Worm (Caenorhabditis elegans): ENCODE data around the gene rme-1.

Gene rme-1

DNA sequence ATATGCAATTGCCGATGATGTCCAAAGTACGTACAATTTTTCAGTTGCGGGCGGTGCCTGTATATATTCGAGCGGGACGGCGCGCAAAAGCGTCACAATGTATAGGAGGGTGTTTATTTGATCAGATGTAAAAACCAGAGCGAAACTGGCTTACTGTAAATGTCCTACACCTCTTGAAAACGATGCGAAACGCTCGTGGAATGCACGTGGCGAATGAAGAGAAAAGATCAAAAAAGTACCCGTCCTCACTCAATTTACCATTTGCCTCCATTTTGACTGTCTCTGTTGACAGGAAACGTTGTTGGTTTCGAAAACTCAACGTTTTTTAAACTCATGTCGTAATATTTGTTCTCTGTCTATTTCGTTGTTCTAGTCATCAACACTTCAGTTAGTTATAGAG is 32.0 kb downstream of the rme-1 start (continued):
- TF ChIP-seq lin-39 (tag; optimal IDR thresholded peaks at IDR 0.05) = no peak

DNA sequence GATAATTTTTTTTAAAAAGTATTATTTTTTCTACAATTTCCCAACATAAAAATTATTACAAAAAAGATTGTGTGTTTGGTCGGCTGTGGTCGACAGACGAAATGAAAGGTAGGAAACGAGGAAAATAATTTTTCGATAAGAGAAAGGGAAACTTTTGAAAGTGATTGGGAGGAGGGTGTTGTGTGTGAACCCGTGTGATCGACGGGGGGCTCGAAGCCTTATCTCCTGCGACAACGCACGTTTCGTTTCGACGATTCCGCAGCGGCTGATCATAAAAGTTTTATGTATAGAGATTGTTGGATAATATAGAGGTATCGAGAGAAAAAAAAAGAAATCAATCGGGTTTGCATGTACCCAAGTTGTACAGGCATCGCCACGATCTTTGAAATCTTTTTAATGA is 34.6 kb downstream of the rme-1 start:
- TF ChIP-seq crh-2 (tag; optimal IDR thresholded peaks at IDR 0.05) = peak; percentile 24
- TF ChIP-seq dmd-4 (tag; optimal IDR thresholded peaks at IDR 0.05) = no peak
- TF ChIP-seq egl-27 (tag; optimal IDR thresholded peaks at IDR 0.05) = peak; percentile 1
- TF ChIP-seq unc-55 (GFP tag; optimal IDR thresholded peaks at IDR 0.05) = no peak
- TF ChIP-seq gmeb-1 (tag; optimal IDR thresholded peaks at IDR 0.05) = peak; percentile 13
- TF ChIP-seq nhr-23 (tag; optimal IDR thresholded peaks at IDR 0.05) = no peak
- TF ChIP-seq peb-1 (tag; optimal IDR thresholded peaks at IDR 0.05) = no peak
- TF ChIP-seq ceh-82 (tag; optimal IDR thresholded peaks at IDR 0.05) = no peak
- no peak for TF ChIP-seq mab-5 (tag; optimal IDR thresholded peaks at IDR 0.05)
- peak; percentile 64 for TF ChIP-seq fos-1 (tag; optimal IDR thresholded peaks at IDR 0.05)
- no peak for TF ChIP-seq nhr-129 (tag; optimal IDR thresholded peaks at IDR 0.05)
- peak; percentile 93 for TF ChIP-seq sma-9 (GFP tag; optimal IDR thresholded peaks at IDR 0.05)
- no peak for TF ChIP-seq sma-9 (tag; optimal IDR thresholded peaks at IDR 0.05)
- TF ChIP-seq ztf-4 (tag; optimal IDR thresholded peaks at IDR 0.05) = no peak
- no peak for TF ChIP-seq lsy-2 (tag; optimal IDR thresholded peaks at IDR 0.05)
- peak; percentile 39 for TF ChIP-seq nhr-21 (tag; optimal IDR thresholded peaks at IDR 0.05)
- TF ChIP-seq blmp-1 (tag; optimal IDR thresholded peaks at IDR 0.05; ENCODE audit: insufficient read depth) = peak; percentile 54

DNA sequence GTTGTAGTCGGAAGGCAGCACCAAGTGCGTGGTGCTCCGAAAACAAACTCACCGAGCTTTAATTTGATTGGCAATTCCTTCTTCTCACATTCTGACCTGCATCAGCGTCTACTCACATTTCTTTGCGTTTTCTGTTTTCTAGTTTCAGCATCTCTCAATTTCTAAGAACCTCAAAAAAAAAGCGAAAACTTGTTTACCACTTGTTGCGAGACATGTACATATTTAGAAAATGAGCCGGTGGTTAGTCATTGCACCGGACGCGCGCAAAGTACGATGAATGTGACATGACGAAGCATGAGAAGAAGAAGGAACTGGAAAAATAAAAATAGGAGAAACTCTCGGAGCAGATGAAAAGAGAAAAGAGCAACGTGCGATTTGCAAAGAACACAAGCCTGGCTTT is 35.9 kb downstream of the rme-1 start:
- TF ChIP-seq mbf-1 (tag; optimal IDR thresholded peaks at IDR 0.05) (no peak), nhr-21 (tag; optimal IDR thresholded peaks at IDR 0.05) (peak; percentile 53), fos-1 (tag; optimal IDR thresholded peaks at IDR 0.05) (no peak), ceh-16 (tag; optimal IDR thresholded peaks at IDR 0.05) (no peak), elt-3 (tag; optimal IDR thresholded peaks at IDR 0.05) (no peak), alr-1 (tag; optimal IDR thresholded peaks at IDR 0.05) (peak; percentile 43), lin-11 (tag; optimal IDR thresholded peaks at IDR 0.05) (peak; percentile 70), unc-39 (tag; optimal IDR thresholded peaks at IDR 0.05) (no peak), sma-9 (GFP tag; optimal IDR thresholded peaks at IDR 0.05) (no peak), sma-9 (tag; optimal IDR thresholded peaks at IDR 0.05) (no peak), lsy-2 (tag; optimal IDR thresholded peaks at IDR 0.05) (peak in 1 of 2 experiments; percentile 19), C34F6.9 (tag; optimal IDR thresholded peaks at IDR 0.05) (peak; percentile 36), nhr-12 (tag; optimal IDR thresholded peaks at IDR 0.05) (no peak), F13H6.1 (tag; optimal IDR thresholded peaks at IDR 0.05) (no peak), ceh-82 (tag; optimal IDR thresholded peaks at IDR 0.05) (no peak), ztf-4 (tag; optimal IDR thresholded peaks at IDR 0.05) (no peak), nhr-129 (tag; optimal IDR thresholded peaks at IDR 0.05) (peak; percentile 23), dmd-4 (tag; optimal IDR thresholded peaks at IDR 0.05) (no peak)

DNA sequence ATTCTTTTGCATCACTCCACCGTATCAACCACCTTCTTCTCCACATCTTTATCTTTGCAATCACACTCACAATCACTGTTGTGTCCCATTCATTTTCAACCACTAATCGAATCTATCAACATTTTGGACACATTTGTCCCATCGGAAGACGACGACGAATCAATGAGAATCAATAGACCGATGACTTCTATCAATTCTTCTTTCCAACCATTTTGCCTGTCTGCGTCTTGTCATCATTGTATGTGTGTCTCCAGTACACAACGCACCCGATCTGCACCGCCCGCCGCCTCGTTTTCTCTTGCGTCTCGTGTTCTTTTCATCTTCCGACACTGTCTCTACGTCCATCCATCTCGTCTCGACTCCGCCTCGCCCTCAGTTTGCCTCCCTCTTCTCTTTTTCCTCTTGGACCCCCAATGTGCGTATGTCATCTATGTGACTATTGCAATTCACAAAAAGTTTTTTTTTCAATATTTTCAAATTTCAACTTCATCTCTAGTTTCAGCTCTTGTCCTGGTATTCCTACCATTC is 37.8 kb downstream of the rme-1 start, which contains the start of gene dmd-7:
TSS of gene dmd-7 (plus strand) at position 478 of the 528 bp plus-strand sequence.
- TF ChIP-seq nhr-21 (tag; optimal IDR thresholded peaks at IDR 0.05) = peak; percentile 97
- TF ChIP-seq nhr-25 (tag; optimal IDR thresholded peaks at IDR 0.05) = peak; percentile 92
- no peak for TF ChIP-seq aly-2 (tag; optimal IDR thresholded peaks at IDR 0.05)
- peak; percentile 87 for TF ChIP-seq sem-4 (tag; optimal IDR thresholded peaks at IDR 0.05)
- peak; percentile 76 to 85 for TF ChIP-seq mdl-1 (tag; optimal IDR thresholded peaks at IDR 0.05)
- TF ChIP-seq alr-1 (tag; optimal IDR thresholded peaks at IDR 0.05) = no peak
- no peak for TF ChIP-seq ama-1 (optimal IDR thresholded peaks at IDR 0.05)
- peak; percentile 14 for TF ChIP-seq snpc-4 (tag; optimal IDR thresholded peaks at IDR 0.05)
- TF ChIP-seq nhr-12 (tag; optimal IDR thresholded peaks at IDR 0.05) = no peak
- TF ChIP-seq R02D3.7 (tag; optimal IDR thresholded peaks at IDR 0.05) = no peak
- TF ChIP-seq ztf-1 (GFP tag; conservative IDR thresholded peaks at IDR 0.05) = no peak
- TF ChIP-seq peb-1 (tag; optimal IDR thresholded peaks at IDR 0.05) = no peak
- peak; percentile 96 for TF ChIP-seq F13H6.1 (tag; optimal IDR thresholded peaks at IDR 0.05)
- TF ChIP-seq Y55F3AM.14 (GFP tag; optimal IDR thresholded peaks at IDR 0.05) = peak; percentile 82
- no peak for TF ChIP-seq skn-1 (tag; optimal IDR thresholded peaks at IDR 0.05)
- no peak for TF ChIP-seq mbf-1 (tag; optimal IDR thresholded peaks at IDR 0.05)
- peak; percentile 97 for TF ChIP-seq sma-3 (GFP tag; optimal IDR thresholded peaks at IDR 0.05)
- TF ChIP-seq ceh-16 (tag; optimal IDR thresholded peaks at IDR 0.05) = peak; percentile 52
- TF ChIP-seq egl-27 (tag; optimal IDR thresholded peaks at IDR 0.05) = peak; percentile 94
- TF ChIP-seq C34F6.9 (tag; optimal IDR thresholded peaks at IDR 0.05) = peak; percentile 70
- TF ChIP-seq ztf-11 (tag; optimal IDR thresholded peaks at IDR 0.05) = no peak
- TF ChIP-seq nhr-237 (tag; optimal IDR thresholded peaks at IDR 0.05) = no peak
- peak; percentile 51 for TF ChIP-seq lin-11 (tag; optimal IDR thresholded peaks at IDR 0.05)
- no peak for TF ChIP-seq unc-39 (tag; optimal IDR thresholded peaks at IDR 0.05)
- no peak for TF ChIP-seq dmd-4 (tag; optimal IDR thresholded peaks at IDR 0.05)
- no peak for TF ChIP-seq elt-1 (tag; optimal IDR thresholded peaks at IDR 0.05)
- TF ChIP-seq zag-1 (tag; optimal IDR thresholded peaks at IDR 0.05) = peak; percentile 59
- TF ChIP-seq ZK546.5 (tag; optimal IDR thresholded peaks at IDR 0.05) = no peak
- TF ChIP-seq mab-5 (tag; optimal IDR thresholded peaks at IDR 0.05) = peak; percentile 78
- TF ChIP-seq blmp-1 (tag; optimal IDR thresholded peaks at IDR 0.05; ENCODE audit: insufficient read depth) = peak; percentile 90
- TF ChIP-seq nhr-11 (tag; optimal IDR thresholded peaks at IDR 0.05) = no peak
- TF ChIP-seq nhr-10 (tag; optimal IDR thresholded peaks at IDR 0.05) = peak; percentile 3
- peak; percentile 89 for TF ChIP-seq crh-2 (tag; optimal IDR thresholded peaks at IDR 0.05)
- TF ChIP-seq nhr-129 (tag; optimal IDR thresholded peaks at IDR 0.05) = peak; percentile 92
- peak; percentile 69 for TF ChIP-seq fos-1 (tag; optimal IDR thresholded peaks at IDR 0.05)
- peak; percentile 100 for TF ChIP-seq sma-9 (GFP tag; optimal IDR thresholded peaks at IDR 0.05)
- peak; percentile 96 for TF ChIP-seq sma-9 (tag; optimal IDR thresholded peaks at IDR 0.05)
- no peak for TF ChIP-seq ceh-82 (tag; optimal IDR thresholded peaks at IDR 0.05)
